Worm (Caenorhabditis elegans) whole organism, mixed stage, embryonic: ENCODE results near the gene R13D7.2.

Source experiments
- hlh-1 ChIP-seq: fragments of 150-350 bp; optimal IDR thresholded peaks from 2 replicates; lab custom pipeline; 2014; ENCODE audit warnings: missing biosample characterization, missing genetic modification reagents, missing genetic modification characterization
- nhr-76 ChIP-seq: sonication (generic microtip); optimal IDR thresholded peaks from 2 replicates; lab custom pipeline; 2017; ENCODE audit warnings: missing biosample characterization, missing genetic modification characterization
- snpc-4 ChIP-seq: fragments of 150-350 bp; optimal IDR thresholded peaks from 2 replicates; lab custom pipeline; 2014; ENCODE audit warnings: missing biosample characterization, missing genetic modification characterization
- unc-39 ChIP-seq: fragments of 150-350 bp; optimal IDR thresholded peaks from 2 replicates; lab custom pipeline; 2014; ENCODE audit warnings: missing biosample characterization, missing genetic modification characterization

ce11 chrV:7379384-7379783, 30.3 kb upstream of the R13D7.2 start, which contains the start of gene srsx-24:
- TF ChIP-seq snpc-4 (tag; lab: Kevin White, UChicago) (no peak), unc-39 (tag; lab: Kevin White, UChicago) (no peak), nhr-76 (no peak), hlh-1 (no peak)
